Fruit fly (Drosophila melanogaster) whole organism, embryonic: ENCODE measurements around the gene aux.

Source experiments
- Antp ChIP-seq: fragments of 200-800 bp; sonication (Bioruptor generic); optimal IDR thresholded peaks from 3 replicates; lab custom pipeline; 2016; ENCODE audit warnings: missing biosample characterization, missing genetic modification characterization
- Atf6 ChIP-seq: fragments of 200-800 bp; sonication (Bioruptor generic); IDR thresholded peaks from 2 replicates; pipeline ENCODE4 v1.3.6; 2022; ENCODE audit warnings: missing biosample characterization, missing genetic modification characterization
- B-H1 ChIP-seq: fragments of 200-800 bp; sonication (Bioruptor generic); IDR thresholded peaks from 3 replicates; pipeline ENCODE4 v1.3.6; 2022; ENCODE audit warnings: missing biosample characterization, missing genetic modification characterization
- CG10274 ChIP-seq: fragments of 200-800 bp; sonication (Bioruptor generic); optimal IDR thresholded peaks from 3 replicates; lab custom pipeline; 2017; ENCODE audit warnings: missing biosample characterization, mild to moderate bottlenecking, missing genetic modification characterization
- CG10321 ChIP-seq: fragments of 200-800 bp; sonication (Bioruptor generic); IDR thresholded peaks from 2 replicates; pipeline ENCODE4 v1.3.6; 2022; ENCODE audit warnings: missing biosample characterization, missing genetic modification characterization
- CG11398 ChIP-seq: fragments of 200-800 bp; sonication (Bioruptor generic); optimal IDR thresholded peaks from 2 replicates; lab custom pipeline; 2016; ENCODE audit warnings: missing biosample characterization, missing genetic modification characterization
- CG11560 ChIP-seq: fragments of 200-800 bp; sonication (Bioruptor generic); IDR thresholded peaks from 3 replicates; pipeline ENCODE4 v1.3.6; 2022; ENCODE audit warnings: missing biosample characterization, missing genetic modification characterization
- CG11695 ChIP-seq: fragments of 200-800 bp; sonication (Bioruptor generic); IDR thresholded peaks from 3 replicates; pipeline ENCODE4 v1.3.6; 2022; ENCODE audit warnings: missing biosample characterization, missing genetic modification characterization
- CG1529 ChIP-seq: fragments of 200-800 bp; sonication (Bioruptor generic); optimal IDR thresholded peaks from 3 replicates; lab custom pipeline; 2018; ENCODE audit warnings: missing biosample characterization, missing genetic modification characterization
- CG15696 ChIP-seq: fragments of 200-800 bp; sonication (Bioruptor generic); optimal IDR thresholded peaks from 2 replicates; lab custom pipeline; 2019; ENCODE audit warnings: missing biosample characterization, mild to moderate bottlenecking, missing genetic modification characterization, moderate library complexity
- CG16815 ChIP-seq: fragments of 200-800 bp; sonication (Bioruptor generic); optimal IDR thresholded peaks from 3 replicates; lab custom pipeline; 2017; ENCODE audit warnings: missing biosample characterization, mild to moderate bottlenecking, missing genetic modification characterization
- CG17186 ChIP-seq: fragments of 200-800 bp; sonication (Bioruptor generic); optimal IDR thresholded peaks from 3 replicates; lab custom pipeline; 2017; ENCODE audit warnings: missing biosample characterization, missing genetic modification reagents, missing genetic modification characterization
- CG17328 ChIP-seq: fragments of 200-800 bp; sonication (Bioruptor generic); IDR thresholded peaks from 2 replicates; pipeline ENCODE4 v1.3.6; 2022; ENCODE audit warnings: missing biosample characterization, missing genetic modification characterization
- CG17912 ChIP-seq: fragments of 200-800 bp; sonication (Bioruptor generic); optimal IDR thresholded peaks from 2 replicates; lab custom pipeline; 2018; ENCODE audit warnings: missing biosample characterization, mild to moderate bottlenecking, missing genetic modification characterization
- CG18262 ChIP-seq: fragments of 200-800 bp; optimal IDR thresholded peaks from 3 replicates; lab custom pipeline; 2019; ENCODE audit warnings: missing biosample characterization, mild to moderate bottlenecking, missing genetic modification characterization, moderate library complexity
- CG18599 ChIP-seq: fragments of 200-800 bp; sonication (Bioruptor generic); optimal IDR thresholded peaks from 3 replicates; lab custom pipeline; 2017; ENCODE audit warnings: missing biosample characterization, missing genetic modification characterization, mild to moderate bottlenecking, moderate library complexity, missing genetic modification reagents
- CG34376 ChIP-seq: fragments of 200-800 bp; sonication (Bioruptor generic); optimal IDR thresholded peaks from 2 replicates; lab custom pipeline; 2018; ENCODE audit warnings: missing biosample characterization, mild to moderate bottlenecking, missing genetic modification characterization
- CG9215 ChIP-seq: fragments of 200-800 bp; sonication (Bioruptor generic); IDR thresholded peaks from 2 replicates; pipeline ENCODE4 v1.3.6; 2022; ENCODE audit warnings: missing biosample characterization, missing genetic modification characterization
- CG9817 ChIP-seq: fragments of 200-800 bp; sonication (Bioruptor generic); optimal IDR thresholded peaks from 2 replicates; lab custom pipeline; 2018; ENCODE audit warnings: missing biosample characterization, mild to moderate bottlenecking, missing genetic modification characterization, moderate library complexity
- Dfd ChIP-seq, 2 experiments: fragments of >200 bp; optimal IDR thresholded peaks; 2 replicates each; lab custom pipeline; 2017; ENCODE audit warnings: missing biosample characterization in 2 of 2, missing genetic modification characterization in 2 of 2
- Ets97D ChIP-seq: fragments of 200-800 bp; sonication (Bioruptor generic); optimal IDR thresholded peaks from 3 replicates; lab custom pipeline; 2016; ENCODE audit warnings: missing biosample characterization, missing genetic modification characterization
- Gsc ChIP-seq: fragments of 200-800 bp; sonication (Bioruptor generic); IDR thresholded peaks from 2 replicates; pipeline ENCODE4 v1.3.6; 2022; ENCODE audit warnings: missing biosample characterization, missing genetic modification characterization
- HHEX ChIP-seq: fragments of 200-800 bp; sonication (Bioruptor generic); optimal IDR thresholded peaks from 3 replicates; lab custom pipeline; 2017; ENCODE audit warnings: missing biosample characterization, mild to moderate bottlenecking, missing genetic modification characterization, missing genetic modification reagents
- HLH4C ChIP-seq: fragments of 200-800 bp; sonication (Bioruptor generic); IDR thresholded peaks from 3 replicates; pipeline ENCODE4 v1.3.6; 2022; ENCODE audit warnings: missing biosample characterization, missing genetic modification characterization; ENCODE audit not compliant: partially characterized antibody
- HLHmδ ChIP-seq: fragments of 200-800 bp; sonication (Bioruptor generic); optimal IDR thresholded peaks from 2 replicates; lab custom pipeline; 2018; ENCODE audit warnings: missing biosample characterization, mild to moderate bottlenecking, missing genetic modification characterization, moderate library complexity
- Mrtf ChIP-seq: fragments of 200-800 bp; sonication (Bioruptor generic); IDR thresholded peaks from 3 replicates; pipeline ENCODE4 v1.3.6; 2022; ENCODE audit warnings: missing biosample characterization, missing genetic modification characterization
- Neu2 ChIP-seq: fragments of 200-800 bp; sonication (Bioruptor generic); optimal IDR thresholded peaks from 3 replicates; lab custom pipeline; 2016; ENCODE audit warnings: missing biosample characterization, missing genetic modification characterization, borderline replicate concordance
- NfI ChIP-seq: fragments of 200-800 bp; sonication (Bioruptor generic); optimal IDR thresholded peaks from 3 replicates; lab custom pipeline; 2018; ENCODE audit warnings: missing biosample characterization, mild to moderate bottlenecking, missing genetic modification characterization, moderate library complexity
- Ravus ChIP-seq: fragments of 200-800 bp; sonication (Bioruptor generic); IDR thresholded peaks from 2 replicates; pipeline ENCODE4 v1.3.6; 2022; ENCODE audit warnings: missing biosample characterization, missing genetic modification characterization
- Ssrp ChIP-seq: fragments of 200-800 bp; sonication (Bioruptor generic); optimal IDR thresholded peaks from 2 replicates; lab custom pipeline; 2018; ENCODE audit warnings: missing biosample characterization, mild to moderate bottlenecking, missing genetic modification characterization, moderate library complexity
- Vsx1 ChIP-seq: fragments of 200-800 bp; sonication (Bioruptor generic); optimal IDR thresholded peaks from 2 replicates; lab custom pipeline; 2017; ENCODE audit warnings: missing biosample characterization, mild to moderate bottlenecking, missing genetic modification characterization, missing genetic modification reagents
- bab2 ChIP-seq: fragments of 200-800 bp; sonication (Bioruptor generic); optimal IDR thresholded peaks from 2 replicates; lab custom pipeline; 2016; ENCODE audit warnings: missing biosample characterization, missing genetic modification characterization
- chif ChIP-seq, 2 experiments: fragments of 200-800 bp; sonication (Bioruptor generic); optimal IDR thresholded peaks; 3 replicates each; lab custom pipeline; 2016; ENCODE audit warnings: missing biosample characterization in 2 of 2, missing genetic modification characterization in 2 of 2
- chm ChIP-seq: fragments of 200-800 bp; sonication (Bioruptor generic); IDR thresholded peaks from 2 replicates; pipeline ENCODE4 v1.3.6; 2022; ENCODE audit warnings: missing biosample characterization, missing genetic modification characterization
- disco-r ChIP-seq: fragments of 200-800 bp; sonication (Bioruptor generic); optimal IDR thresholded peaks from 2 replicates; lab custom pipeline; 2016; ENCODE audit warnings: missing biosample characterization, missing genetic modification characterization
- dysf ChIP-seq: fragments of 200-800 bp; sonication (Bioruptor generic); IDR thresholded peaks from 3 replicates; pipeline ENCODE4 v1.3.6; 2022; ENCODE audit warnings: missing biosample characterization, missing genetic modification characterization
- hbn ChIP-seq: fragments of 200-800 bp; sonication (Bioruptor generic); IDR thresholded peaks from 2 replicates; pipeline ENCODE4 v1.3.6; 2022; ENCODE audit warnings: missing biosample characterization, missing genetic modification characterization; ENCODE audit not compliant: partially characterized antibody
- hkb ChIP-seq, 2 experiments: fragments of 200-800 bp in 1 of 2; fragments of >200 bp in 1 of 2; sonication (Bioruptor generic) in 1 of 2; IDR thresholded peaks in 1 of 2; optimal IDR thresholded peaks in 1 of 2; 2 replicates each; pipeline versions ENCODE4 v1.3.6 to Lab custom; 2017 to 2022; ENCODE audit warnings: missing biosample characterization in 1 of 2, missing genetic modification characterization in 1 of 2
- insv ChIP-seq, 2 experiments: fragments of 200-800 bp; sonication (Bioruptor generic); optimal IDR thresholded peaks; 3 replicates each; lab custom pipeline; 2016 to 2018; ENCODE audit warnings: missing biosample characterization in 2 of 2, missing genetic modification characterization in 2 of 2
- kah ChIP-seq: fragments of 200-800 bp; sonication (Bioruptor generic); optimal IDR thresholded peaks from 2 replicates; lab custom pipeline; 2018; ENCODE audit warnings: missing biosample characterization, mild to moderate bottlenecking, missing genetic modification characterization
- kay ChIP-seq: fragments of 200-800 bp; sonication (Bioruptor generic); optimal IDR thresholded peaks from 2 replicates; lab custom pipeline; 2016; ENCODE audit warnings: missing biosample characterization, missing genetic modification characterization
- ken ChIP-seq: fragments of 200-800 bp; sonication (Bioruptor generic); IDR thresholded peaks from 3 replicates; pipeline ENCODE4 v1.3.6; 2022; ENCODE audit warnings: missing biosample characterization, missing genetic modification characterization
- lab ChIP-seq: fragments of 200-800 bp; sonication (Bioruptor generic); optimal IDR thresholded peaks from 3 replicates; lab custom pipeline; 2017; ENCODE audit warnings: missing biosample characterization, missing genetic modification characterization, mild to moderate bottlenecking, moderate library complexity, missing genetic modification reagents
- luna ChIP-seq: fragments of 200-800 bp; sonication (Bioruptor generic); optimal IDR thresholded peaks from 2 replicates; lab custom pipeline; 2016; ENCODE audit warnings: missing biosample characterization, missing genetic modification characterization
- nmo ChIP-seq: fragments of 200-800 bp; sonication (Bioruptor generic); optimal IDR thresholded peaks from 2 replicates; lab custom pipeline; 2018; ENCODE audit warnings: missing biosample characterization, mild to moderate bottlenecking, missing genetic modification characterization, moderate library complexity
- odd ChIP-seq: fragments of 200-800 bp; sonication (Bioruptor generic); optimal IDR thresholded peaks from 2 replicates; lab custom pipeline; 2017; ENCODE audit warnings: missing biosample characterization, mild to moderate bottlenecking, missing genetic modification characterization
- pnt ChIP-seq: fragments of 200-800 bp; sonication (Bioruptor generic); optimal IDR thresholded peaks from 3 replicates; lab custom pipeline; 2016; ENCODE audit warnings: missing biosample characterization, missing genetic modification characterization
- seq ChIP-seq: fragments of 200-800 bp; sonication (Bioruptor generic); IDR thresholded peaks from 2 replicates; pipeline ENCODE4 v1.3.6; 2022; ENCODE audit warnings: missing biosample characterization, missing genetic modification characterization
- tap ChIP-seq: fragments of 200-800 bp; optimal IDR thresholded peaks from 3 replicates; lab custom pipeline; 2019; ENCODE audit warnings: missing biosample characterization, mild to moderate bottlenecking, missing genetic modification characterization, moderate library complexity
- tx ChIP-seq: fragments of 200-800 bp; sonication (Bioruptor generic); optimal IDR thresholded peaks from 2 replicates; lab custom pipeline; 2016; ENCODE audit warnings: missing biosample characterization, missing genetic modification characterization
- yki ChIP-seq: fragments of >200 bp; optimal IDR thresholded peaks from 3 replicates; lab custom pipeline; 2018

aux gene

dm6 chr3R:4214038-4214437 lies 2.5 kb downstream of the aux start (continued):
- TF ChIP-seq tap (tag; lab: Kevin White, UChicago), result peak; percentile 75
- TF ChIP-seq chm (GFP tag; lab: Robert Waterston, UW), result peak; percentile 50; the same call in 1 of the 2 replicates
- TF ChIP-seq luna (GFP tag; lab: Kevin White, UChicago), result no peak
- no peak for TF ChIP-seq hkb (optimal IDR thresholded peaks at IDR 0.05; lab: Kevin White, UChicago)
- TF ChIP-seq hkb (GFP tag; IDR thresholded peaks at IDR 0.05; lab: Robert Waterston, UW), result peak; percentile 92
- TF ChIP-seq Dfd (GFP tag; optimal IDR thresholded peaks at IDR 0.05; lab: Kevin White, UChicago), result no peak
- no peak for TF ChIP-seq insv (GFP tag; optimal IDR thresholded peaks at IDR 0.05; lab: Kevin White, UChicago)
- no peak for TF ChIP-seq Ravus (GFP tag; lab: Robert Waterston, UW)
- TF ChIP-seq ken (GFP tag; lab: Robert Waterston, UW), result peak; percentile 85
- TF ChIP-seq CG11695 (GFP tag; lab: Robert Waterston, UW), result peak; percentile 83; the same call in 2 of the 3 replicates
- no peak for TF ChIP-seq CG17912 (GFP tag; lab: Kevin White, UChicago)
- peak; percentile 77 for TF ChIP-seq seq (GFP tag; lab: Robert Waterston, UW)
- TF ChIP-seq yki (lab: Kevin White, UChicago), result no peak
- TF ChIP-seq Mrtf (GFP tag; lab: Robert Waterston, UW), result peak; percentile 91
- TF ChIP-seq Antp (GFP tag; lab: Kevin White, UChicago), result peak; percentile 89
- TF ChIP-seq Gsc (GFP tag; lab: Robert Waterston, UW), result peak; percentile 79
- TF ChIP-seq NfI (GFP tag; lab: Kevin White, UChicago), result peak; percentile 70
- peak; percentile 42 for TF ChIP-seq CG16815 (GFP tag; lab: Kevin White, UChicago)
- TF ChIP-seq CG18599 (GFP tag; lab: Kevin White, UChicago), result peak; percentile 80
- peak; percentile 80 for TF ChIP-seq nmo (GFP tag; lab: Kevin White, UChicago)
- TF ChIP-seq tx (GFP tag; lab: Kevin White, UChicago), result peak; percentile 57
- no peak for TF ChIP-seq CG15696 (tag; lab: Kevin White, UChicago)
- TF ChIP-seq CG34376 (GFP tag; lab: Kevin White, UChicago), result no peak
- no peak for TF ChIP-seq HLH4C
- TF ChIP-seq lab (GFP tag; lab: Kevin White, UChicago), result peak; percentile 82
- TF ChIP-seq kay (GFP tag; lab: Kevin White, UChicago), result peak; percentile 53
- peak; percentile 74 for TF ChIP-seq bab2
- TF ChIP-seq CG11398 (GFP tag; lab: Kevin White, UChicago), result peak; percentile 68
- peak; percentile 85 for TF ChIP-seq B-H1 (GFP tag; lab: Robert Waterston, UW)
- peak; percentile 69 for TF ChIP-seq Ssrp (tag; lab: Kevin White, UChicago)
- TF ChIP-seq CG10321 (GFP tag; lab: Robert Waterston, UW), result peak; percentile 66
- TF ChIP-seq CG9215 (GFP tag; lab: Robert Waterston, UW), result peak; percentile 69
- TF ChIP-seq dysf (GFP tag; lab: Robert Waterston, UW), result peak; percentile 91
- peak; percentile 81 for TF ChIP-seq HHEX (GFP tag; lab: Kevin White, UChicago)
- peak; percentile 83 for TF ChIP-seq pnt (GFP tag; lab: Kevin White, UChicago)
- TF ChIP-seq Neu2 (GFP tag; lab: Kevin White, UChicago), result no peak
- TF ChIP-seq CG10274 (GFP tag; lab: Kevin White, UChicago), result peak; percentile 37
- TF ChIP-seq disco-r, result peak; percentile 11
- peak; percentile 72; the same call in 1 of the 2 replicates for TF ChIP-seq Atf6
- TF ChIP-seq CG17328, result peak; percentile 86
- no peak for TF ChIP-seq hbn (GFP tag; lab: Robert Waterston, UW)
- peak; percentile 56 for TF ChIP-seq kah (GFP tag; lab: Kevin White, UChicago)
- TF ChIP-seq CG9817 (tag; lab: Kevin White, UChicago), result peak; percentile 70
- TF ChIP-seq Vsx1 (GFP tag; lab: Kevin White, UChicago), result peak; percentile 32
- TF ChIP-seq CG18262 (tag; lab: Kevin White, UChicago), result peak; percentile 71
- TF ChIP-seq CG17186 (GFP tag; lab: Kevin White, UChicago), result peak; percentile 44
- TF ChIP-seq chif (GFP tag; optimal IDR thresholded peaks at IDR 0.05; lab: Kevin White, UChicago), result peak; percentile 57 to 78
- peak; percentile 62 for TF ChIP-seq CG1529 (GFP tag; lab: Kevin White, UChicago)
- peak; percentile 51 for TF ChIP-seq odd
- TF ChIP-seq Ets97D, result no peak
- no peak for TF ChIP-seq HLHmδ (GFP tag; lab: Kevin White, UChicago)
- peak; percentile 68; the same call in 2 of the 3 replicates for TF ChIP-seq CG11560 (tag; lab: Robert Waterston, UW)
